Fruit fly (Drosophila melanogaster) whole organism, embryonic: ENCODE measurements around the gene CG11723.

ENCODE experiments used
- Asciz ChIP-seq: fragments of 200-800 bp; sonication (Bioruptor generic); optimal IDR thresholded peaks from 2 replicates; lab custom pipeline; 2017; ENCODE audit warnings: missing biosample characterization, mild to moderate bottlenecking, missing genetic modification characterization, missing genetic modification reagents
- Atf-2 ChIP-seq: fragments of 200-800 bp; sonication (Bioruptor generic); optimal IDR thresholded peaks from 2 replicates; lab custom pipeline; 2016; ENCODE audit warnings: missing biosample characterization, missing genetic modification characterization
- CG11696 ChIP-seq: fragments of 200-800 bp; sonication (Bioruptor generic); IDR thresholded peaks from 2 replicates; pipeline ENCODE4 v1.3.6; 2022; ENCODE audit warnings: missing biosample characterization, missing genetic modification characterization
- CG12769 ChIP-seq: fragments of 200-800 bp; sonication (Bioruptor generic); optimal IDR thresholded peaks from 2 replicates; lab custom pipeline; 2019; ENCODE audit warnings: missing biosample characterization, mild to moderate bottlenecking, missing genetic modification characterization, moderate library complexity
- CG13894 ChIP-seq: fragments of 200-800 bp; sonication (Bioruptor generic); optimal IDR thresholded peaks from 3 replicates; lab custom pipeline; 2018; ENCODE audit warnings: missing biosample characterization, mild to moderate bottlenecking, missing genetic modification characterization, moderate library complexity
- CG14441 ChIP-seq: fragments of 200-800 bp; sonication (Bioruptor generic); IDR thresholded peaks from 2 replicates; pipeline ENCODE4 v1.3.6; 2022; ENCODE audit warnings: missing biosample characterization, missing genetic modification characterization
- CG15011 ChIP-seq: fragments of 200-800 bp; sonication (Bioruptor generic); optimal IDR thresholded peaks from 3 replicates; lab custom pipeline; 2018; ENCODE audit warnings: missing biosample characterization, mild to moderate bottlenecking, missing genetic modification characterization
- CG17802 ChIP-seq: fragments of 200-800 bp; sonication (Bioruptor generic); optimal IDR thresholded peaks from 2 replicates; lab custom pipeline; 2018; ENCODE audit warnings: missing biosample characterization, mild to moderate bottlenecking, missing genetic modification characterization, moderate library complexity
- CG3407 ChIP-seq: fragments of 200-800 bp; sonication (Bioruptor generic); optimal IDR thresholded peaks from 2 replicates; lab custom pipeline; 2018; ENCODE audit warnings: missing biosample characterization, mild to moderate bottlenecking, missing genetic modification characterization
- CG5180 ChIP-seq: fragments of 200-800 bp; sonication (Bioruptor generic); optimal IDR thresholded peaks from 3 replicates; lab custom pipeline; 2017; ENCODE audit warnings: missing biosample characterization, missing genetic modification characterization, mild to moderate bottlenecking, moderate library complexity, missing genetic modification reagents
- CG6689 ChIP-seq: fragments of 200-800 bp; sonication (Bioruptor generic); IDR thresholded peaks from 2 replicates; pipeline ENCODE4 v1.3.6; 2022; ENCODE audit warnings: missing biosample characterization, missing genetic modification characterization
- CG6854 ChIP-seq: fragments of 200-800 bp; sonication (Bioruptor generic); optimal IDR thresholded peaks from 3 replicates; lab custom pipeline; 2017; ENCODE audit warnings: missing biosample characterization, mild to moderate bottlenecking, missing genetic modification characterization
- CG7556 ChIP-seq: fragments of 200-800 bp; sonication (Bioruptor generic); optimal IDR thresholded peaks from 2 replicates; lab custom pipeline; 2017; ENCODE audit warnings: missing biosample characterization, mild to moderate bottlenecking, missing genetic modification characterization
- CG9609 ChIP-seq: fragments of 200-800 bp; sonication (Bioruptor generic); optimal IDR thresholded peaks from 3 replicates; lab custom pipeline; 2016; ENCODE audit warnings: missing biosample characterization, missing genetic modification characterization
- CG9817 ChIP-seq: fragments of 200-800 bp; sonication (Bioruptor generic); optimal IDR thresholded peaks from 2 replicates; lab custom pipeline; 2018; ENCODE audit warnings: missing biosample characterization, mild to moderate bottlenecking, missing genetic modification characterization, moderate library complexity
- CkIIα-i1 ChIP-seq: fragments of 200-800 bp; sonication (Bioruptor generic); IDR thresholded peaks from 2 replicates; pipeline ENCODE4 v1.3.6; 2022; ENCODE audit warnings: missing biosample characterization, missing genetic modification characterization
- CoRest ChIP-seq: fragments of 200-800 bp; sonication (Bioruptor generic); optimal IDR thresholded peaks from 3 replicates; lab custom pipeline; 2018; ENCODE audit warnings: missing biosample characterization, mild to moderate bottlenecking, missing genetic modification characterization, moderate library complexity
- Dbx ChIP-seq: fragments of 200-800 bp; sonication (Bioruptor generic); IDR thresholded peaks from 3 replicates; pipeline ENCODE4 v1.3.6; 2022; ENCODE audit warnings: missing biosample characterization, missing genetic modification characterization
- Dip2 ChIP-seq: fragments of 200-800 bp; sonication (Bioruptor generic); IDR thresholded peaks from 2 replicates; pipeline ENCODE4 v1.3.6; 2022; ENCODE audit warnings: missing biosample characterization, missing genetic modification characterization
- Doc2 ChIP-seq: fragments of 200-800 bp; sonication (Bioruptor generic); IDR thresholded peaks from 2 replicates; pipeline ENCODE4 v1.3.6; 2022; ENCODE audit warnings: missing biosample characterization, missing genetic modification characterization
- Dref ChIP-seq: fragments of 200-800 bp; sonication (Bioruptor generic); IDR thresholded peaks from 2 replicates; pipeline ENCODE4 v1.3.6; 2022; ENCODE audit warnings: missing biosample characterization, missing genetic modification characterization
- GATAe ChIP-seq: fragments of 200-800 bp; sonication (Bioruptor generic); conservative IDR thresholded peaks from 2 replicates; pipeline ENCODE4 v1.3.6; 2022; ENCODE audit warnings: missing biosample characterization, missing genetic modification characterization
- H2.0 ChIP-seq: fragments of 200-800 bp; sonication (Bioruptor generic); IDR thresholded peaks from 2 replicates; pipeline ENCODE4 v1.3.6; 2022; ENCODE audit warnings: missing biosample characterization, missing genetic modification characterization
- Ptx1 ChIP-seq: fragments of 200-800 bp; sonication (Bioruptor generic); IDR thresholded peaks from 2 replicates; pipeline ENCODE4 v1.3.6; 2022; ENCODE audit warnings: missing biosample characterization, missing genetic modification characterization
- Sry-β ChIP-seq: fragments of 200-800 bp; sonication (Bioruptor generic); optimal IDR thresholded peaks from 2 replicates; lab custom pipeline; 2018; ENCODE audit warnings: missing biosample characterization, mild to moderate bottlenecking, missing genetic modification characterization, moderate library complexity
- abd-A ChIP-seq: fragments of 200-800 bp; sonication (Bioruptor generic); optimal IDR thresholded peaks from 3 replicates; lab custom pipeline; 2019; ENCODE audit warnings: missing biosample characterization, mild to moderate bottlenecking, missing genetic modification characterization, moderate library complexity
- ap ChIP-seq: fragments of 200-800 bp; sonication (Bioruptor generic); IDR thresholded peaks from 2 replicates; pipeline ENCODE4 v1.3.6; 2022; ENCODE audit warnings: missing biosample characterization, missing genetic modification characterization
- chif ChIP-seq, 2 experiments: fragments of 200-800 bp; sonication (Bioruptor generic); optimal IDR thresholded peaks; 3 replicates each; lab custom pipeline; 2016; ENCODE audit warnings: missing biosample characterization in 2 of 2, missing genetic modification characterization in 2 of 2
- crc ChIP-seq: fragments of 200-800 bp; sonication (Bioruptor generic); optimal IDR thresholded peaks from 2 replicates; lab custom pipeline; 2016; ENCODE audit warnings: missing biosample characterization, missing genetic modification characterization
- cwo ChIP-seq: fragments of 200-800 bp; sonication (Bioruptor generic); optimal IDR thresholded peaks from 3 replicates; lab custom pipeline; 2017; ENCODE audit warnings: missing biosample characterization, missing genetic modification characterization, mild to moderate bottlenecking, moderate library complexity, missing genetic modification reagents
- danr ChIP-seq: fragments of 200-800 bp; sonication (Bioruptor generic); IDR thresholded peaks from 2 replicates; pipeline ENCODE4 v1.3.6; 2022; ENCODE audit warnings: missing biosample characterization, missing genetic modification characterization
- dati ChIP-seq: fragments of 200-800 bp; sonication (Bioruptor generic); IDR thresholded peaks from 2 replicates; pipeline ENCODE4 v1.3.6; 2022; ENCODE audit warnings: missing biosample characterization, missing genetic modification characterization
- dpn ChIP-seq, 2 experiments: fragments of 200-800 bp; sonication (Bioruptor generic); optimal IDR thresholded peaks; 3 replicates each; lab custom pipeline; 2016; ENCODE audit warnings: missing biosample characterization in 2 of 2, missing genetic modification characterization in 2 of 2
- fru ChIP-seq: fragments of >200 bp; optimal IDR thresholded peaks from 2 replicates; lab custom pipeline; 2017
- gcm ChIP-seq: fragments of 200-800 bp; sonication (Bioruptor generic); optimal IDR thresholded peaks from 2 replicates; lab custom pipeline; 2019; ENCODE audit warnings: missing biosample characterization, mild to moderate bottlenecking, missing genetic modification characterization, moderate library complexity
- gcm2 ChIP-seq: fragments of 200-800 bp; sonication (Bioruptor generic); optimal IDR thresholded peaks from 2 replicates; lab custom pipeline; 2016; ENCODE audit warnings: missing biosample characterization, missing genetic modification characterization
- grn ChIP-seq: fragments of 200-800 bp; sonication (Bioruptor generic); optimal IDR thresholded peaks from 3 replicates; lab custom pipeline; 2017; ENCODE audit warnings: missing biosample characterization, missing genetic modification characterization
- gro ChIP-seq: fragments of 200-800 bp; sonication (Bioruptor generic); optimal IDR thresholded peaks from 2 replicates; lab custom pipeline; 2016; ENCODE audit warnings: missing biosample characterization, missing genetic modification characterization
- hb ChIP-seq: fragments of 200-800 bp; sonication (Bioruptor generic); IDR thresholded peaks from 3 replicates; pipeline ENCODE4 v1.3.6; 2022; ENCODE audit warnings: missing biosample characterization, missing genetic modification characterization; ENCODE audit not compliant: partially characterized antibody
- ind ChIP-seq: fragments of 200-800 bp; sonication (Bioruptor generic); optimal IDR thresholded peaks from 3 replicates; lab custom pipeline; 2016; ENCODE audit warnings: missing biosample characterization, missing genetic modification characterization
- jing ChIP-seq: fragments of 200-800 bp; sonication (Bioruptor generic); optimal IDR thresholded peaks from 2 replicates; lab custom pipeline; 2018; ENCODE audit warnings: missing biosample characterization, mild to moderate bottlenecking, missing genetic modification characterization
- jumu ChIP-seq: fragments of 200-800 bp; sonication (Bioruptor generic); optimal IDR thresholded peaks from 3 replicates; lab custom pipeline; 2016; ENCODE audit warnings: missing biosample characterization, missing genetic modification characterization
- klu ChIP-seq: fragments of 200-800 bp; sonication (Bioruptor generic); IDR thresholded peaks from 2 replicates; pipeline ENCODE4 v1.3.6; 2022; ENCODE audit warnings: missing biosample characterization, missing genetic modification characterization
- mam ChIP-seq: fragments of 200-800 bp; sonication (Bioruptor generic); optimal IDR thresholded peaks from 3 replicates; lab custom pipeline; 2016; ENCODE audit warnings: missing biosample characterization, missing genetic modification characterization
- nerfin-1 ChIP-seq: fragments of 200-800 bp; sonication (Bioruptor generic); optimal IDR thresholded peaks from 3 replicates; lab custom pipeline; 2019; ENCODE audit warnings: missing biosample characterization, mild to moderate bottlenecking, missing genetic modification characterization, moderate library complexity
- salm ChIP-seq: fragments of 200-800 bp; sonication (Bioruptor generic); optimal IDR thresholded peaks from 2 replicates; lab custom pipeline; 2018; ENCODE audit warnings: missing biosample characterization, mild to moderate bottlenecking, missing genetic modification characterization
- sna ChIP-seq: fragments of 200-800 bp; sonication (Bioruptor generic); IDR thresholded peaks from 2 replicates; pipeline ENCODE4 v1.3.6; 2022; ENCODE audit warnings: missing biosample characterization, missing genetic modification characterization; ENCODE audit not compliant: partially characterized antibody
- so ChIP-seq: fragments of 200-800 bp; sonication (Bioruptor generic); IDR thresholded peaks from 3 replicates; pipeline ENCODE4 v1.3.6; 2022; ENCODE audit warnings: missing biosample characterization, missing genetic modification characterization
- stc ChIP-seq: fragments of 200-800 bp; sonication (Bioruptor generic); IDR thresholded peaks from 2 replicates; pipeline ENCODE4 v1.3.6; 2022; ENCODE audit warnings: missing biosample characterization, missing genetic modification characterization
- tap ChIP-seq: fragments of 200-800 bp; optimal IDR thresholded peaks from 3 replicates; lab custom pipeline; 2019; ENCODE audit warnings: missing biosample characterization, mild to moderate bottlenecking, missing genetic modification characterization, moderate library complexity
- zf30C ChIP-seq: fragments of 200-800 bp; sonication (Bioruptor generic); optimal IDR thresholded peaks from 3 replicates; lab custom pipeline; 2018; ENCODE audit warnings: missing biosample characterization, mild to moderate bottlenecking, missing genetic modification characterization

Gene CG11723

dm6 chr2L:2147208-2147607, at the start of gene CG11723, which contains the start of gene Tbcd (continued):
- TF ChIP-seq gro (GFP tag; lab: Kevin White, UChicago) (peak; percentile 79), CG9609 (GFP tag; lab: Kevin White, UChicago) (peak; percentile 89), fru (lab: Kevin White, UChicago) (no peak), klu (peak; percentile 77), CG6689 (GFP tag; lab: Robert Waterston, UW) (peak; percentile 93), CG17802 (tag; lab: Kevin White, UChicago) (peak; percentile 71), dpn (GFP tag; optimal IDR thresholded peaks at IDR 0.05; lab: Kevin White, UChicago) (peak; percentile 88), CG11696 (peak; percentile 85), stc (peak; percentile 95), jing (GFP tag; lab: Kevin White, UChicago) (no peak), CG7556 (peak; percentile 82), CG15011 (GFP tag; lab: Kevin White, UChicago) (peak; percentile 66), CG3407 (GFP tag; lab: Kevin White, UChicago) (no peak), Atf-2 (GFP tag; lab: Kevin White, UChicago) (peak; percentile 83), cwo (GFP tag; lab: Kevin White, UChicago) (no peak), mam (GFP tag; lab: Kevin White, UChicago) (peak; percentile 92), hb (GFP tag; lab: Robert Waterston, UW) (no peak), so (GFP tag; lab: Robert Waterston, UW) (peak; percentile 88), nerfin-1 (tag; lab: Kevin White, UChicago) (peak; percentile 77), tap (tag; lab: Kevin White, UChicago) (no peak), abd-A (no peak), grn (GFP tag; lab: Kevin White, UChicago) (peak; percentile 15), Doc2 (GFP tag; lab: Robert Waterston, UW) (peak; percentile 54; the same call in 1 of the 2 replicates), Dip2 (GFP tag; lab: Robert Waterston, UW) (peak; percentile 42; the same call in 1 of the 2 replicates), Sry-β (GFP tag; lab: Kevin White, UChicago) (peak; percentile 64), CoRest (tag; lab: Kevin White, UChicago) (peak; percentile 92), gcm (no peak), sna (GFP tag; lab: Robert Waterston, UW) (peak; percentile 50; the same call in 1 of the 2 replicates), gcm2 (GFP tag; lab: Kevin White, UChicago) (peak; percentile 73), CG13894 (tag; lab: Kevin White, UChicago) (no peak), danr (GFP tag; lab: Robert Waterston, UW) (peak; percentile 77), chif (GFP tag; optimal IDR thresholded peaks at IDR 0.05; lab: Kevin White, UChicago) (peak; percentile 62 to 89), salm (tag; lab: Kevin White, UChicago) (peak; percentile 80), GATAe (no peak; the same call in 1 of the 2 replicates), Dref (GFP tag; lab: Robert Waterston, UW) (0 out of 2 replicates have a peak, but pooled peaks have one; percentile 22), ind (peak; percentile 87), crc (GFP tag; lab: Kevin White, UChicago) (peak; percentile 75), dati (GFP tag; lab: Robert Waterston, UW) (peak; percentile 75), CG6854 (GFP tag; lab: Kevin White, UChicago) (peak; percentile 68), CkIIα-i1 (GFP tag; lab: Robert Waterston, UW) (peak; percentile 18; the same call in 1 of the 2 replicates), zf30C (GFP tag; lab: Kevin White, UChicago) (no peak), CG9817 (tag; lab: Kevin White, UChicago) (peak; percentile 87), CG12769 (no peak), H2.0 (GFP tag; lab: Robert Waterston, UW) (peak; percentile 94), jumu (peak; percentile 84), Dbx (GFP tag; lab: Robert Waterston, UW) (peak; percentile 87), Ptx1 (peak; percentile 95), Asciz (GFP tag; lab: Kevin White, UChicago) (no peak), CG5180 (GFP tag; lab: Kevin White, UChicago) (no peak), CG14441 (GFP tag; lab: Robert Waterston, UW) (peak; percentile 95), ap (peak; percentile 90)
